Fruit fly (Drosophila melanogaster): ENCODE results near the gene vn.

DNA sequence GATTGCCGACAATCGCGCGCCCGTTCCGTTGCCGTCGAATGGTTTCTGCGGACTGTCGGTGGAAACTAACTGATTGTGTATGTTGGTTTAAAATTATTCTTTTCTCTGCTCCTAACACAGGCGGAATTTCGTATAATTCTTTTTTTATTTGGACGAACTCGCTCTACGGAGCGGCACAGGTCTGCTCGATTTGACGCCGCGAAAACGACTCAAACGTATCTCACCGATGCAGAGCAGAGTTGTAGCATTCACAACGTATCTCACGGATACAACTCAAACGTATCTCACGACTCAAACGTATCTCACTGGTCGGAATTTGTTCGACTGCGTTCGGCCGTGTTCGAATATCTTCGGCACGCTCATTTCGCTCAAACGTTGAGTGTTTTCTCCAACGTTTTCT lies at the start of gene vn:
- TF ChIP-seq h (optimal IDR thresholded peaks at IDR 0.05) = no peak
- TF ChIP-seq psq (optimal IDR thresholded peaks at IDR 0.05) = no peak
- no peak for TF ChIP-seq insv (optimal IDR thresholded peaks at IDR 0.05)
- no peak for TF ChIP-seq ttk (optimal IDR thresholded peaks at IDR 0.05)
- no peak for TF ChIP-seq Myc (optimal IDR thresholded peaks at IDR 0.05)
- TF ChIP-seq Sin3A (optimal IDR thresholded peaks at IDR 0.05) = no peak

Data from Kc167 (cell line).